Fruit fly (Drosophila melanogaster) whole organism, embryonic: ENCODE data around the gene CG33923.
A peak's percentile ranks its signal among the peaks of the same experiment; 100 is the strongest.

Experiments used
- CG11560 ChIP-seq: fragments of 200-800 bp; sonication (Bioruptor generic); IDR thresholded peaks from 3 replicates; pipeline ENCODE4 v1.3.6; 2022; ENCODE audit warnings: missing biosample characterization, missing genetic modification characterization
- CG14710 ChIP-seq: fragments of 200-800 bp; sonication (Bioruptor generic); optimal IDR thresholded peaks from 3 replicates; lab custom pipeline; 2019; ENCODE audit warnings: missing biosample characterization, mild to moderate bottlenecking, missing genetic modification characterization, moderate library complexity
- CG14965 ChIP-seq: fragments of 200-800 bp; sonication (Bioruptor generic); optimal IDR thresholded peaks from 2 replicates; lab custom pipeline; 2016; ENCODE audit warnings: missing biosample characterization, missing genetic modification characterization, borderline replicate concordance
- CG15601 ChIP-seq: fragments of 200-800 bp; sonication (Bioruptor generic); optimal IDR thresholded peaks from 3 replicates; lab custom pipeline; 2019; ENCODE audit warnings: missing biosample characterization, mild to moderate bottlenecking, missing genetic modification characterization, moderate library complexity
- CG17359 ChIP-seq: fragments of 200-800 bp; sonication (Bioruptor generic); optimal IDR thresholded peaks from 3 replicates; lab custom pipeline; 2018; ENCODE audit warnings: missing biosample characterization, mild to moderate bottlenecking, missing genetic modification characterization, moderate library complexity
- CG17802 ChIP-seq: fragments of 200-800 bp; sonication (Bioruptor generic); optimal IDR thresholded peaks from 2 replicates; lab custom pipeline; 2018; ENCODE audit warnings: missing biosample characterization, mild to moderate bottlenecking, missing genetic modification characterization, moderate library complexity
- CG3065 ChIP-seq: fragments of 200-800 bp; sonication (Bioruptor generic); optimal IDR thresholded peaks from 2 replicates; lab custom pipeline; 2016; ENCODE audit warnings: missing biosample characterization, missing genetic modification characterization
- CG4404 ChIP-seq: fragments of 200-800 bp; sonication (Bioruptor generic); IDR thresholded peaks from 2 replicates; pipeline ENCODE4 v1.3.6; 2022; ENCODE audit warnings: missing biosample characterization, missing genetic modification characterization
- CG6254 ChIP-seq: fragments of 200-800 bp; sonication (Bioruptor generic); optimal IDR thresholded peaks from 3 replicates; lab custom pipeline; 2017; ENCODE audit warnings: mild to moderate bottlenecking, missing biosample characterization, missing genetic modification reagents, missing genetic modification characterization
- CG6689 ChIP-seq: fragments of 200-800 bp; sonication (Bioruptor generic); IDR thresholded peaks from 2 replicates; pipeline ENCODE4 v1.3.6; 2022; ENCODE audit warnings: missing biosample characterization, missing genetic modification characterization
- CG6765 ChIP-seq: fragments of 200-800 bp; sonication (Bioruptor generic); optimal IDR thresholded peaks from 3 replicates; lab custom pipeline; 2017; ENCODE audit warnings: missing biosample characterization, mild to moderate bottlenecking, missing genetic modification characterization
- CG8290 ChIP-seq, 3 experiments: fragments of 200-800 bp; sonication (Bioruptor generic); optimal IDR thresholded peaks; 2 replicates each; lab custom pipeline; 2016 to 2019; ENCODE audit warnings: missing biosample characterization in 3 of 3, missing genetic modification characterization in 3 of 3, mild to moderate bottlenecking in 2 of 3, moderate library complexity in 1 of 3
- CG8388 ChIP-seq: fragments of 200-800 bp; sonication (Bioruptor generic); optimal IDR thresholded peaks from 2 replicates; lab custom pipeline; 2019; ENCODE audit warnings: missing biosample characterization, mild to moderate bottlenecking, missing genetic modification characterization, moderate library complexity
- CG8765 ChIP-seq: fragments of 200-800 bp; sonication (Bioruptor generic); IDR thresholded peaks from 2 replicates; pipeline ENCODE4 v1.3.6; 2022; ENCODE audit warnings: missing biosample characterization, missing genetic modification characterization
- CG8924 ChIP-seq: fragments of 200-800 bp; optimal IDR thresholded peaks from 3 replicates; lab custom pipeline; 2019; ENCODE audit warnings: missing biosample characterization, mild to moderate bottlenecking, missing genetic modification characterization, moderate library complexity
- CoRest ChIP-seq: fragments of 200-800 bp; sonication (Bioruptor generic); optimal IDR thresholded peaks from 3 replicates; lab custom pipeline; 2018; ENCODE audit warnings: missing biosample characterization, mild to moderate bottlenecking, missing genetic modification characterization, moderate library complexity
- Ets65A ChIP-seq: fragments of 200-800 bp; sonication (Bioruptor generic); peaks from one replicate; lab custom pipeline; 2016; ENCODE audit warnings: missing biosample characterization, missing genetic modification characterization
- Hr51 ChIP-seq, 2 experiments: fragments of 200-800 bp; sonication (Bioruptor generic); optimal IDR thresholded peaks; 2 replicates in 1 of 2; 3 replicates in 1 of 2; lab custom pipeline; 2016 to 2018; ENCODE audit warnings: missing biosample characterization in 2 of 2, missing genetic modification characterization in 2 of 2, mild to moderate bottlenecking in 1 of 2, moderate library complexity in 1 of 2
- MTF-1 ChIP-seq: fragments of 200-800 bp; sonication (Bioruptor generic); optimal IDR thresholded peaks from 2 replicates; lab custom pipeline; 2018; ENCODE audit warnings: missing biosample characterization, mild to moderate bottlenecking, missing genetic modification characterization, borderline replicate concordance
- Oaz ChIP-seq: fragments of 200-800 bp; sonication (Bioruptor generic); IDR thresholded peaks from 2 replicates; pipeline ENCODE4 v1.3.6; 2022; ENCODE audit warnings: missing biosample characterization, missing genetic modification characterization
- Trl ChIP-seq, 3 experiments: fragments of >200 bp in 2 of 3; fragments of 200-800 bp in 1 of 3; sonication (Bioruptor generic) in 1 of 3; optimal IDR thresholded peaks; 2 replicates in 1 of 3; 3 replicates in 2 of 3; lab custom pipeline; 2016 to 2017; ENCODE audit warnings: missing biosample characterization in 1 of 3, missing genetic modification characterization in 1 of 3
- abd-A ChIP-seq: fragments of 200-800 bp; sonication (Bioruptor generic); optimal IDR thresholded peaks from 3 replicates; lab custom pipeline; 2019; ENCODE audit warnings: missing biosample characterization, mild to moderate bottlenecking, missing genetic modification characterization, moderate library complexity
- al ChIP-seq: fragments of 200-800 bp; sonication (Bioruptor generic); IDR thresholded peaks from 2 replicates; pipeline ENCODE4 v1.3.6; 2022; ENCODE audit warnings: missing biosample characterization, missing genetic modification characterization
- ara ChIP-seq: fragments of 200-800 bp; sonication (Bioruptor generic); IDR thresholded peaks from 2 replicates; pipeline ENCODE4 v1.3.6; 2022; ENCODE audit warnings: missing biosample characterization, missing genetic modification characterization
- bsh ChIP-seq, 2 experiments: fragments of 200-800 bp; sonication (Bioruptor generic); optimal IDR thresholded peaks; 2 replicates each; lab custom pipeline; 2017 to 2018; ENCODE audit warnings: mild to moderate bottlenecking in 2 of 2, missing biosample characterization in 2 of 2, missing genetic modification characterization in 2 of 2, moderate library complexity in 1 of 2
- ci ChIP-seq: fragments of 200-800 bp; sonication (Bioruptor generic); IDR thresholded peaks from 3 replicates; pipeline ENCODE4 v1.3.6; 2022; ENCODE audit warnings: missing biosample characterization, missing genetic modification characterization
- da ChIP-seq: fragments of 200-800 bp; sonication (Bioruptor generic); optimal IDR thresholded peaks from 2 replicates; lab custom pipeline; 2016; ENCODE audit warnings: missing biosample characterization, missing genetic modification characterization
- ind ChIP-seq: fragments of 200-800 bp; sonication (Bioruptor generic); optimal IDR thresholded peaks from 3 replicates; lab custom pipeline; 2016; ENCODE audit warnings: missing biosample characterization, missing genetic modification characterization
- jumu ChIP-seq: fragments of 200-800 bp; sonication (Bioruptor generic); optimal IDR thresholded peaks from 3 replicates; lab custom pipeline; 2016; ENCODE audit warnings: missing biosample characterization, missing genetic modification characterization
- lab ChIP-seq: fragments of 200-800 bp; sonication (Bioruptor generic); optimal IDR thresholded peaks from 3 replicates; lab custom pipeline; 2017; ENCODE audit warnings: missing biosample characterization, missing genetic modification characterization, mild to moderate bottlenecking, moderate library complexity, missing genetic modification reagents
- nau ChIP-seq: fragments of 200-800 bp; sonication (Bioruptor generic); optimal IDR thresholded peaks from 3 replicates; lab custom pipeline; 2017; ENCODE audit warnings: missing biosample characterization, mild to moderate bottlenecking, missing genetic modification characterization, missing genetic modification reagents
- pho ChIP-seq: fragments of 200-800 bp; sonication (Bioruptor generic); optimal IDR thresholded peaks from 2 replicates; lab custom pipeline; 2016; ENCODE audit warnings: missing biosample characterization, missing genetic modification characterization
- sisA ChIP-seq: fragments of 200-800 bp; sonication (Bioruptor generic); IDR thresholded peaks from 2 replicates; pipeline ENCODE4 v1.3.6; 2022; ENCODE audit warnings: missing biosample characterization, missing genetic modification characterization
- slou ChIP-seq: fragments of 200-800 bp; sonication (Bioruptor generic); optimal IDR thresholded peaks from 3 replicates; lab custom pipeline; 2016; ENCODE audit warnings: missing biosample characterization, missing genetic modification characterization
- ssp ChIP-seq: fragments of 200-800 bp; sonication (Bioruptor generic); IDR thresholded peaks from 2 replicates; pipeline ENCODE4 v1.3.6; 2022; ENCODE audit warnings: missing biosample characterization, missing genetic modification characterization
- tgo ChIP-seq: fragments of 200-800 bp; sonication (Bioruptor generic); IDR thresholded peaks from 3 replicates; pipeline ENCODE4 v1.3.6; 2022; ENCODE audit warnings: missing biosample characterization, missing genetic modification characterization

Gene CG33923

DNA sequence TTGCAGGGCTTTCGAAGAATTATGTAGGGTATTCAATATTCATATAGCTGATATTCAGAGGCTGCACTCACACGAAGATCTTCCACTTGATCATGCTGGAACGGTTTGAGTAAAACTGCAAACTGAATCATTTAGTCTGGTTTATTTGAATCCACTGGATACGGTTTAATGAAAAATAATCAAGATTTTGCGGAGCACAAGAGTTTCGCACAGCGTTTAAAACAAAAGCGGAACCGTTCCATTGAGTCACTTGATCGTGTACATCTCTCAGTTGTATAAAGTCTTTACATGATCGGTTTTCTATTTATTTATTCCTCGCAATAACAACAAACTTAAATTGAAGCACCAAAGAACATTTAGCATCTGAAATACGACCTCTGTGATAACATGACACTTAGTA lies 17.8 kb upstream of the CG33923 start, which contains the start of gene CG31659:
TSS of gene CG31659 (minus strand) at position 101 of the 400 bp plus-strand sequence.
- TF ChIP-seq al (GFP tag; lab: Robert Waterston, UW) (no peak), tgo (GFP tag; lab: Robert Waterston, UW) (no peak), ssp (GFP tag; lab: Robert Waterston, UW) (no peak), nau (no peak), CG15601 (tag; lab: Kevin White, UChicago) (no peak), ind (GFP tag; lab: Kevin White, UChicago) (no peak), Trl (optimal IDR thresholded peaks at IDR 0.05; lab: Kevin White, UChicago) (no peak), Trl (GFP tag; optimal IDR thresholded peaks at IDR 0.05; lab: Kevin White, UChicago) (no peak), CG8290 (GFP tag; optimal IDR thresholded peaks at IDR 0.05; lab: Kevin White, UChicago) (no peak), CG8290 (tag; optimal IDR thresholded peaks at IDR 0.05; lab: Kevin White, UChicago) (no peak), CG6689 (GFP tag; lab: Robert Waterston, UW) (no peak), abd-A (tag; lab: Kevin White, UChicago) (no peak), CG8765 (GFP tag; lab: Robert Waterston, UW) (no peak)

dm6 chr2L:1355824-1356223 lies 13.9 kb upstream of the CG33923 start, which contains the start of gene CG5565:
Gene CG5565 (minus strand): TSS chr2L:1355924.
- TF ChIP-seq lab (GFP tag; lab: Kevin White, UChicago) = no peak
- TF ChIP-seq Ets65A (GFP tag; lab: Kevin White, UChicago) = peak; percentile 23
- TF ChIP-seq, all 482 proteins: peak for 1

DNA sequence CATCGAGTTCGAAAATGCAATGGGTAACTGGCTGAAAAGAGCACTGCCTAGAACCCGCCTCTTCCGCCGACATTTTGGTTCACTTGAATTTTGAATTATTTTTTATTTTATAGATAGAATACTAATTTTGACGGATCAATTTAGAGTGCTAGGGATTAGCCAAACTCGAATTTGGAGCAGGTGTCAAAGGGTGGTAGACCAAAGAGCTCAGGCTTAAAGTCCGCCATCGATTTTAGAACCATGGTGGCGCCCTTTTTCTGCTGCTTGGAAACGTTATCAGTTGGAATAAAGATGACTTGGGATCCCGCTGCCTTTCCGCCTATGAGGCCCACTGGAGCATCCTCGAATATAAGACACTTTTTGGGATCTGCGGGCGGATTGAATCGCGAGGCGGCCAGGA lies 12.9 kb upstream of the CG33923 start, which contains the start of gene CG31924:
TSS of gene CG31924 (minus strand) at position 101 of the 400 bp plus-strand sequence.
- TF ChIP-seq CG6254 (no peak), CoRest (tag; lab: Kevin White, UChicago) (no peak), CG17802 (tag; lab: Kevin White, UChicago) (no peak), pho (GFP tag; lab: Kevin White, UChicago) (no peak), CG8924 (tag; lab: Kevin White, UChicago) (no peak), abd-A (tag; lab: Kevin White, UChicago) (no peak), Hr51 (GFP tag; optimal IDR thresholded peaks at IDR 0.05; lab: Kevin White, UChicago) (no peak), slou (GFP tag; lab: Kevin White, UChicago) (no peak), da (GFP tag; lab: Kevin White, UChicago) (no peak), CG14965 (GFP tag; lab: Kevin White, UChicago) (no peak), ara (no peak), CG14710 (tag; lab: Kevin White, UChicago) (no peak), CG11560 (tag; lab: Robert Waterston, UW) (no peak), MTF-1 (GFP tag; lab: Kevin White, UChicago) (no peak), CG4404 (GFP tag; lab: Robert Waterston, UW) (no peak), Oaz (GFP tag; lab: Robert Waterston, UW) (no peak), CG6765 (GFP tag; lab: Kevin White, UChicago) (no peak)

- TF ChIP-seq bsh (GFP tag; optimal IDR thresholded peaks at IDR 0.05; lab: Kevin White, UChicago) (no peak), CG3065 (GFP tag; lab: Kevin White, UChicago) (no peak), CG8388 (GFP tag; lab: Kevin White, UChicago) (no peak), jumu (GFP tag; lab: Kevin White, UChicago) (no peak), sisA (GFP tag; lab: Robert Waterston, UW) (no peak), ci (GFP tag; lab: Robert Waterston, UW) (no peak), CG17359 (tag; lab: Kevin White, UChicago) (no peak)
Measured at dm6 chr2L:1354009-1354408, 12.1 kb upstream of the CG33923 start, which contains the start of gene CG5561. Gene CG5561 (minus strand): TSS chr2L:1354109.
